Worm (Caenorhabditis elegans) whole organism, L3 larva: ENCODE results near the gene C28D4.10.

Source experiments
- egl-5 ChIP-seq: fragments of 150-350 bp; optimal IDR thresholded peaks from 2 replicates; lab custom pipeline; 2017; ENCODE audit warnings: missing biosample characterization, missing genetic modification reagents, missing genetic modification characterization, inconsistent platforms
- fkh-10 ChIP-seq: sonication (generic microtip); optimal IDR thresholded peaks from 2 replicates; lab custom pipeline; 2017; ENCODE audit warnings: missing biosample characterization, missing genetic modification reagents, missing genetic modification characterization
- mdl-1 ChIP-seq: fragments of 150-350 bp; optimal IDR thresholded peaks from 2 replicates; lab custom pipeline; 2014; ENCODE audit warnings: missing biosample characterization, missing genetic modification characterization
- nhr-23 ChIP-seq: fragments of 150-350 bp; optimal IDR thresholded peaks from 2 replicates; lab custom pipeline; 2014; ENCODE audit warnings: missing biosample characterization, missing genetic modification reagents, missing genetic modification characterization
- nhr-28 ChIP-seq: fragments of 150-350 bp; optimal IDR thresholded peaks from 2 replicates; lab custom pipeline; 2014; ENCODE audit warnings: missing biosample characterization, missing genetic modification characterization
- nhr-76 ChIP-seq: fragments of 150-350 bp; sonication (generic microtip); optimal IDR thresholded peaks from 5 replicates; lab custom pipeline; 2014; ENCODE audit warnings: missing biosample characterization, missing genetic modification characterization
- skn-1 ChIP-seq: fragments of 150-350 bp; optimal IDR thresholded peaks from 2 replicates; lab custom pipeline; 2014; ENCODE audit warnings: missing biosample characterization, missing genetic modification characterization
- snpc-4 ChIP-seq: fragments of 150-350 bp; optimal IDR thresholded peaks from 2 replicates; lab custom pipeline; 2014; ENCODE audit warnings: missing biosample characterization, missing genetic modification characterization
- zag-1 ChIP-seq: fragments of 150-350 bp; optimal IDR thresholded peaks from 2 replicates; lab custom pipeline; 2014; ENCODE audit warnings: missing biosample characterization, missing genetic modification characterization

The C28D4.10 gene

DNA sequence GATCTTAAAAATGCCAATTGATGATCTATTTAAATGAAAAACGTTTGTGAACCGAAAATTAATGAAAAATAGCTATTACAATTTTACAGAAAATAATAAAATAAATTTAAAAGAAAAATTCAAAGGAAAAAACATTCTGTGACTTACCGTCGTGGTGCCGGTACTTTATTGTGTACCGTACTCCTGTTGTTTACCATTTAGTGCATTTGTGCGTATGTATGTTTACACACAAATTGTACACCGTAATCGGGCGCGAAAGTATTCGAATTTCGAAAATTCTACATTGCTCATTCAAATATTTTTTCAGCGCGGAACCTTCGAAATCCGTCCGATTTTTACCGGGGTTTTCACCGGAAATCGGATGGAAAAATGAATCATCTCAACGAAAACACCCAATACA is 39.7 kb downstream of the C28D4.10 start, which contains the start of gene T13F2.6:
Gene T13F2.6 (plus strand): TSS at position 306 of the 400 bp plus-strand sequence.
- no peak for TF ChIP-seq nhr-28
- TF ChIP-seq nhr-23, result no peak
- TF ChIP-seq skn-1, result no peak
- no peak for TF ChIP-seq egl-5
- no peak for TF ChIP-seq snpc-4 (tag; lab: Kevin White, UChicago)

DNA sequence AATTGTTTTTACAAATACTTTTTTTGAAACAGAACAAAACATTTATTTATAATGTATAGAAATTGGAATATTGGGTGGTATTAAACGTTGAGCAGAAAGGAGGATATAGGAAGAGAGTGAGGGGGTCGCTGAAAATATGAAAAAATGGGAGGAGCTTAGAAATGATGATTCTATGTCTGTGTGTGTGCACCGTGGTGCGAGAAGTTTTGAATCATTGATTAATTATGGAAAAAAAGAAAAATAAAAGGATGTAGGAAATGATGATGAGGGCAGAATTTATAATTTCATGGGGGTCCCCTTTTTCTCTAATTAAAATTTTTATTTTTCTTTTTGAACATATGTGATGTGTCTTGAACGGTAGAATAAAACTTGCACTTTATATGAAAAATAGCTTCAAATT is 46.4 kb downstream of the C28D4.10 start, which contains the start of gene sre-4:
Gene sre-4 (minus strand): TSS at position 101 of the 400 bp plus-strand sequence.
- TF ChIP-seq egl-5, result no peak
- no peak for TF ChIP-seq nhr-76
- no peak for TF ChIP-seq fkh-10
- no peak for TF ChIP-seq zag-1 (tag; lab: Kevin White, UChicago)
- TF ChIP-seq mdl-1 (tag; lab: Kevin White, UChicago), result no peak
